Fruit fly (Drosophila melanogaster): Measurements from ENCODE around the gene Atac3.

Gene Atac3

dm6 chr3L:276736-277487 lies 50.9 kb downstream of the Atac3 start, which contains the start of gene RhoGEF3 (continued):
- TF ChIP-seq CG32532 (GFP tag; IDR thresholded peaks at IDR 0.05), result no peak
- TF ChIP-seq CG4707 (GFP tag; optimal IDR thresholded peaks at IDR 0.05), result no peak
- TF ChIP-seq CG7357 (GFP tag; IDR thresholded peaks at IDR 0.05), result no peak
- TF ChIP-seq vfl (GFP tag; optimal IDR thresholded peaks at IDR 0.05), result no peak
- no peak for TF ChIP-seq unc-4 (GFP tag; IDR thresholded peaks at IDR 0.05; ENCODE audit: partially characterized antibody)
- TF ChIP-seq pros (GFP tag; optimal IDR thresholded peaks at IDR 0.05), result peak; percentile 35
- no peak for TF ChIP-seq B-H1 (GFP tag; IDR thresholded peaks at IDR 0.05)
- no peak for TF ChIP-seq CG7745 (tag; optimal IDR thresholded peaks at IDR 0.05)
- 0 out of 3 replicates have a peak, but pooled peaks have one; percentile 30 for TF ChIP-seq CG2199 (GFP tag; IDR thresholded peaks at IDR 0.05)
- no peak for TF ChIP-seq CG2678 (tag; optimal IDR thresholded peaks at IDR 0.05)
- no peak for TF ChIP-seq CG34422 (GFP tag; IDR thresholded peaks at IDR 0.05)
- TF ChIP-seq CG14667 (GFP tag; IDR thresholded peaks at IDR 0.05), result no peak
- no peak for TF ChIP-seq klu (GFP tag; IDR thresholded peaks at IDR 0.05)
- no peak for TF ChIP-seq tup (GFP tag; optimal IDR thresholded peaks at IDR 0.05)
- TF ChIP-seq kay (GFP tag; optimal IDR thresholded peaks at IDR 0.05), result no peak
- TF ChIP-seq dmrt11E (tag; optimal IDR thresholded peaks at IDR 0.05), result no peak
- no peak for TF ChIP-seq p53 (GFP tag; optimal IDR thresholded peaks at IDR 0.05)
- TF ChIP-seq Bdp1 (GFP tag; optimal IDR thresholded peaks at IDR 0.05), result no peak
- no peak for TF ChIP-seq al (GFP tag; IDR thresholded peaks at IDR 0.05)
- TF ChIP-seq twi (tag; optimal IDR thresholded peaks at IDR 0.05), result peak; percentile 79
- no peak for TF ChIP-seq CG17186 (GFP tag; optimal IDR thresholded peaks at IDR 0.05)
- TF ChIP-seq scrt (GFP tag; optimal IDR thresholded peaks at IDR 0.05), result peak; percentile 74
- TF ChIP-seq CG34224 (GFP tag; IDR thresholded peaks at IDR 0.05; ENCODE audit: partially characterized antibody), result no peak
- no peak for TF ChIP-seq CG11093 (GFP tag; IDR thresholded peaks at IDR 0.05)
- TF ChIP-seq Hr39 (optimal IDR thresholded peaks at IDR 0.05), result no peak
- no peak for TF ChIP-seq corto (GFP tag; optimal IDR thresholded peaks at IDR 0.05)
- TF ChIP-seq nerfin-1 (tag; optimal IDR thresholded peaks at IDR 0.05), result peak; percentile 50
- no peak for TF ChIP-seq CG12659 (GFP tag; optimal IDR thresholded peaks at IDR 0.05)
- peak; percentile 99 for TF ChIP-seq CG11504 (tag; optimal IDR thresholded peaks at IDR 0.05)
- TF ChIP-seq ttk (GFP tag; IDR thresholded peaks at IDR 0.05), result no peak
- TF ChIP-seq Trl (optimal IDR thresholded peaks at IDR 0.05), result peak; percentile 3 to 8
- no peak for TF ChIP-seq Trl (GFP tag; optimal IDR thresholded peaks at IDR 0.05)
- TF ChIP-seq ind (GFP tag; optimal IDR thresholded peaks at IDR 0.05), result no peak
- no peak for TF ChIP-seq CG4617 (GFP tag; optimal IDR thresholded peaks at IDR 0.05; ENCODE audit: borderline replicate concordance)
- TF ChIP-seq CG15601 (tag; optimal IDR thresholded peaks at IDR 0.05), result no peak
- no peak for TF ChIP-seq CG32772 (GFP tag; IDR thresholded peaks at IDR 0.05)
- no peak for TF ChIP-seq Mes4 (GFP tag; optimal IDR thresholded peaks at IDR 0.05)
- TF ChIP-seq nerfin-2 (GFP tag; IDR thresholded peaks at IDR 0.05; ENCODE audit: partially characterized antibody), result no peak
- TF ChIP-seq fru (optimal IDR thresholded peaks at IDR 0.05), result no peak
- no peak for TF ChIP-seq ac (GFP tag; optimal IDR thresholded peaks at IDR 0.05)
- TF ChIP-seq CG5180 (GFP tag; optimal IDR thresholded peaks at IDR 0.05), result peak; percentile 93
- no peak for TF ChIP-seq YL-1 (GFP tag; optimal IDR thresholded peaks at IDR 0.05)
- no peak for TF ChIP-seq Rx (GFP tag; IDR thresholded peaks at IDR 0.05)
- no peak for TF ChIP-seq abd-A (tag; optimal IDR thresholded peaks at IDR 0.05)
- TF ChIP-seq Bgb (GFP tag; IDR thresholded peaks at IDR 0.05; ENCODE audit: partially characterized antibody), result no peak
- no peak for TF ChIP-seq Doc2 (GFP tag; IDR thresholded peaks at IDR 0.05)
- TF ChIP-seq ara (GFP tag; IDR thresholded peaks at IDR 0.05), result no peak
- TF ChIP-seq CG9932 (GFP tag; IDR thresholded peaks at IDR 0.05), result no peak
- TF ChIP-seq CG4820 (GFP tag; optimal IDR thresholded peaks at IDR 0.05), result no peak
